Worm (Caenorhabditis elegans): Measurements from ENCODE around the gene clec-218.
A peak's percentile ranks its signal among the peaks of the same experiment; 100 is the strongest.

The clec-218 gene

DNA sequence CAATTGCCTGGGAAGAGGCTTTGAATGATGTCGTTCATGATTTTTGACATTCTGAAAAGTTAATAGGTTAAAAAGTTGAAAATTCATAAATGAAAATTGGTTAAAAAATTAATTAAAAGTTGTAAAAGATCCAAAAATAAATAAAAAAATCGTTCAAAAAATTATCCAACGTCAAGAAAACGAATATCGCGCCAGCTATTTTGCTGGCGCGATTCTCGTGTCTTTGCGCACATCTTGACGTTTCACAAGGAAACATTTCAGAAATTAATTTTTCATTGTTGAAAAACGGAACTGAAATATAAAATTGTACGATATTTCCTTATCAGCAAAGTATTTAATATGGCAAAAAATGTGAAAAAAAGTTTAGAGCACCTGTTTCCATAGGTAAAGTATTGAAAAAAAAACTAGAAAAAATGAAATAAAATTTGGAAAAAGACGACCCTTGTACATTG is 51.4 kb downstream of the clec-218 start, which contains the start of gene mpdu-1 (continued):
- TF ChIP-seq F37B4.10 (GFP tag; IDR thresholded peaks at IDR 0.05): no peak
- TF ChIP-seq hsf-1 (GFP tag; IDR thresholded peaks at IDR 0.05): no peak
- no peak for TF ChIP-seq mes-4 (tag; optimal IDR thresholded peaks at IDR 0.05)
- TF ChIP-seq Y53F4B.3 (GFP tag; IDR thresholded peaks at IDR 0.05): no peak
- TF ChIP-seq nhr-90 (tag; optimal IDR thresholded peaks at IDR 0.05): no peak
- no peak for TF ChIP-seq egl-18 (GFP tag; IDR thresholded peaks at IDR 0.05)
- TF ChIP-seq nhr-120 (GFP tag; IDR thresholded peaks at IDR 0.05): no peak
- TF ChIP-seq ztf-18 (tag; optimal IDR thresholded peaks at IDR 0.05): peak; percentile 94
- no peak for TF ChIP-seq unc-130 (GFP tag; optimal IDR thresholded peaks at IDR 0.05)
- no peak for TF ChIP-seq nfya-2 (GFP tag; IDR thresholded peaks at IDR 0.05)
- TF ChIP-seq F57A8.1 (GFP tag; optimal IDR thresholded peaks at IDR 0.05): no peak
- TF ChIP-seq sea-2 (GFP tag; IDR thresholded peaks at IDR 0.05): no peak
- TF ChIP-seq chd-7 (tag; optimal IDR thresholded peaks at IDR 0.05): no peak
- no peak for TF ChIP-seq ztf-25 (GFP tag; IDR thresholded peaks at IDR 0.05)
- peak; percentile 20 for TF ChIP-seq snpc-1.3 (tag; optimal IDR thresholded peaks at IDR 0.05; ENCODE audit: insufficient read depth)
- TF ChIP-seq B0035.1 (tag; optimal IDR thresholded peaks at IDR 0.05): no peak
- TF ChIP-seq B0336.3 (GFP tag; IDR thresholded peaks at IDR 0.05): no peak
- no peak for TF ChIP-seq egrh-3 (GFP tag; IDR thresholded peaks at IDR 0.05)
- no peak for TF ChIP-seq F57C9.4 (tag; optimal IDR thresholded peaks at IDR 0.05)
- TF ChIP-seq ztf-28 (GFP tag; IDR thresholded peaks at IDR 0.05): no peak
- no peak for TF ChIP-seq let-607 (tag; optimal IDR thresholded peaks at IDR 0.05)
- TF ChIP-seq nhr-80 (tag; optimal IDR thresholded peaks at IDR 0.05): peak; percentile 67
- TF ChIP-seq hlh-26 (GFP tag; conservative IDR thresholded peaks at IDR 0.05): no peak
- TF ChIP-seq egl-44 (GFP tag; IDR thresholded peaks at IDR 0.05): no peak
- no peak for TF ChIP-seq tbp1 (GFP tag; optimal IDR thresholded peaks at IDR 0.05)
- no peak for TF ChIP-seq ztf-26 (tag; optimal IDR thresholded peaks at IDR 0.05)
- TF ChIP-seq let-526 (GFP tag; IDR thresholded peaks at IDR 0.05): no peak
- TF ChIP-seq ceh-79 (tag; optimal IDR thresholded peaks at IDR 0.05): no peak
- TF ChIP-seq T07F8.4 (tag; optimal IDR thresholded peaks at IDR 0.05): no peak
- no peak for TF ChIP-seq mxl-1 (tag; optimal IDR thresholded peaks at IDR 0.05)
- no peak for TF ChIP-seq lin-35 (GFP tag; optimal IDR thresholded peaks at IDR 0.05)
- no peak for TF ChIP-seq nhr-179 (tag; optimal IDR thresholded peaks at IDR 0.05)
- TF ChIP-seq efl-1 (GFP tag; optimal IDR thresholded peaks at IDR 0.05): peak; percentile 26
- TF ChIP-seq ceh-100 (GFP tag; IDR thresholded peaks at IDR 0.05): no peak
- no peak for TF ChIP-seq die-1 (tag; optimal IDR thresholded peaks at IDR 0.05)
- TF ChIP-seq K11D2.4 (GFP tag; IDR thresholded peaks at IDR 0.05): no peak
- no peak for TF ChIP-seq B0019.2 (GFP tag; conservative IDR thresholded peaks at IDR 0.05)
- TF ChIP-seq tlf-1 (GFP tag; optimal IDR thresholded peaks at IDR 0.05): no peak
- peak; percentile 67 for TF ChIP-seq lin-40 (tag; optimal IDR thresholded peaks at IDR 0.05)
- TF ChIP-seq xnd-1 (tag; optimal IDR thresholded peaks at IDR 0.05): peak; percentile 29
- no peak for TF ChIP-seq ztf-3 (GFP tag; optimal IDR thresholded peaks at IDR 0.05)
- no peak for TF ChIP-seq F55B11.4 (tag; optimal IDR thresholded peaks at IDR 0.05; ENCODE audit: borderline replicate concordance, insufficient read depth)
- no peak for TF ChIP-seq sptf-2 (GFP tag; optimal IDR thresholded peaks at IDR 0.05)
- no peak for TF ChIP-seq Y79H2A.3 (GFP tag; conservative IDR thresholded peaks at IDR 0.05)
- TF ChIP-seq ceh-91 (GFP tag; IDR thresholded peaks at IDR 0.05): no peak
- no peak for TF ChIP-seq hmg-20 (GFP tag; IDR thresholded peaks at IDR 0.05)
- no peak for TF ChIP-seq hlh-12 (tag; optimal IDR thresholded peaks at IDR 0.05)
- TF ChIP-seq B0261.1 (tag; optimal IDR thresholded peaks at IDR 0.05): no peak
- TF ChIP-seq ama-1 (optimal IDR thresholded peaks at IDR 0.05): no peak
- TF ChIP-seq ama-1 (GFP tag; optimal IDR thresholded peaks at IDR 0.05): no peak
- no peak for TF ChIP-seq F22D6.2 (tag; optimal IDR thresholded peaks at IDR 0.05)
